Worm (Caenorhabditis elegans): Measurements from ENCODE around the gene egl-44.

ce11 chrII:5931904-5932764 is 3.5 kb downstream of the egl-44 start:
- TF ChIP-seq unc-39 (tag; optimal IDR thresholded peaks at IDR 0.05) (no peak), vab-7 (GFP tag; IDR thresholded peaks at IDR 0.05) (no peak), nhr-11 (tag; optimal IDR thresholded peaks at IDR 0.05) (peak; percentile 66), nhr-10 (tag; optimal IDR thresholded peaks at IDR 0.05) (no peak), spr-3 (GFP tag; optimal IDR thresholded peaks at IDR 0.05) (no peak), ztf-11 (tag; optimal IDR thresholded peaks at IDR 0.05) (no peak), mxl-2 (GFP tag; conservative IDR thresholded peaks at IDR 0.05) (no peak), gei-8 (GFP tag; optimal IDR thresholded peaks at IDR 0.05) (no peak), ces-1 (GFP tag; optimal IDR thresholded peaks at IDR 0.05) (no peak), pha-4 (GFP tag; IDR thresholded peaks at IDR 0.05) (no peak), pha-4 (tag; optimal IDR thresholded peaks at IDR 0.05) (no peak), fkh-10 (GFP tag; optimal IDR thresholded peaks at IDR 0.05) (no peak), fos-1 (tag; optimal IDR thresholded peaks at IDR 0.05) (no peak)

All from whole organism, L4 larva.